Fruit fly (Drosophila melanogaster): ENCODE results near the gene Surf4.

- TF ChIP-seq ab (GFP tag; optimal IDR thresholded peaks at IDR 0.05) (no peak), CG4730 (GFP tag; IDR thresholded peaks at IDR 0.05) (no peak), sug (tag; optimal IDR thresholded peaks at IDR 0.05) (peak; percentile 74), CG1832 (GFP tag; optimal IDR thresholded peaks at IDR 0.05) (no peak), caup (GFP tag; optimal IDR thresholded peaks at IDR 0.05; ENCODE audit: severe bottlenecking) (no peak), CG12071 (GFP tag; optimal IDR thresholded peaks at IDR 0.05) (no peak), Side (GFP tag; optimal IDR thresholded peaks at IDR 0.05) (no peak), Ets97D (GFP tag; optimal IDR thresholded peaks at IDR 0.05) (no peak), Eip74EF (GFP tag; optimal IDR thresholded peaks at IDR 0.05) (peak in 1 of 2 experiments; percentile 17), schlank (tag; optimal IDR thresholded peaks at IDR 0.05) (no peak)
These were observed 5.0 kb upstream of the Surf4 start, which contains the start of the genes Trs33 and Tmtc4 for dm6 chr3R:15350993-15351426.
